Fruit fly (Drosophila melanogaster): ENCODE data around the gene lmgB.
A peak's percentile ranks its signal among the peaks of the same experiment; 100 is the strongest.

The lmgB gene

DNA sequence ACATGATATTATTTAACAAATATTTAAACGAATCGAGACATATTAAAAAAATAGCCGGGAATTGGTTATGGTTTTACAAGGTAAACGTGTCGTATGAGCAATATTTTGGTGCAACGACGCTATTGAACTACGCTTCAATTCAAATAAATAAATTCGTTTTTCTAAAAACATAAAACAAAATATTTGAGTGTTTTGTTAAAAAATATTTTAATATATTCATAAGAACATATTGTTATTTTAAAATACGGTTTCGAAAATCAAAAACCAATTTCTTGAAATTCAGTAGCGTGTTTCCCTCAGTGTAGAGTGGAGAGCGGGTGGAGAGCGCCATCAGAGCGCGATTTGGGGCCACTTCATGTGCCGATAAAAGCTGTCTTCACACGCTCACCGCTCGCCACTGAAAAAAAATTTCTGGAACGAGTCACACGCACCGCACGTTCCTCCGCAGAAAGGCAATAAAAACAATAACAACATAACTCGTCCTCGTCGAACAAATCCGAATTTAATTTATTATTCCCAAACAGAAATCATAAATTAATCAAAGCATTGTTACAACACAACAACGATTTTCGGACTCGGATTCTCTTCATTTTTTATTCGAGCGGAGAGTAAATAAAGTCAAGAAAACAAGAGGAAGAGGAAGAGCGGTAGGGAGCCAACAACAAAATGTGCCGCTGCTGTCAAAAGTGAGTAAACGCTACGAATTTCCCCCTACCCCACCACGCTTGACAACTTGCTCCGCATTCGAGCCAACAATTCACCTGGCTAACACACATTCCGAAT is 7.2 kb upstream of the lmgB start (continued):
- TF ChIP-seq Hr78 (GFP tag; optimal IDR thresholded peaks at IDR 0.05) (peak in 1 of 2 experiments; percentile 74), CG1647 (GFP tag; optimal IDR thresholded peaks at IDR 0.05) (peak; percentile 9), CG15269 (tag; optimal IDR thresholded peaks at IDR 0.05) (peak; percentile 95), sob (GFP tag; IDR thresholded peaks at IDR 0.05) (peak; percentile 56), HLHmδ (GFP tag; optimal IDR thresholded peaks at IDR 0.05) (no peak), CG17328 (GFP tag; IDR thresholded peaks at IDR 0.05) (peak; percentile 48; the same call in 1 of the 2 replicates), CG12071 (GFP tag; optimal IDR thresholded peaks at IDR 0.05) (peak; percentile 6), Sry-δ (GFP tag; optimal IDR thresholded peaks at IDR 0.05) (no peak), vnd (GFP tag; IDR thresholded peaks at IDR 0.05; ENCODE audit: partially characterized antibody) (no peak), Dp (GFP tag; optimal IDR thresholded peaks at IDR 0.05) (no peak), CG2116 (GFP tag; optimal IDR thresholded peaks at IDR 0.05) (peak; percentile 61), Fer2 (tag; optimal IDR thresholded peaks at IDR 0.05) (peak; percentile 81), HLH3B (GFP tag; IDR thresholded peaks at IDR 0.05) (peak; percentile 78), CG7963 (GFP tag; IDR thresholded peaks at IDR 0.05; ENCODE audit: partially characterized antibody) (no peak), CG2712 (tag; optimal IDR thresholded peaks at IDR 0.05) (peak; percentile 95), Asciz (GFP tag; optimal IDR thresholded peaks at IDR 0.05) (peak; percentile 93), CG4360 (GFP tag; IDR thresholded peaks at IDR 0.05) (no peak; the same call in 1 of the 2 replicates), Pdp1 (GFP tag; optimal IDR thresholded peaks at IDR 0.05) (peak; percentile 53 to 62), CG30431 (GFP tag; optimal IDR thresholded peaks at IDR 0.05) (peak; percentile 79), Myb (GFP tag; optimal IDR thresholded peaks at IDR 0.05) (peak; percentile 14), Trl (optimal IDR thresholded peaks at IDR 0.05) (peak; percentile 62 to 67), Trl (GFP tag; optimal IDR thresholded peaks at IDR 0.05) (peak; percentile 32), Ptx1 (GFP tag; IDR thresholded peaks at IDR 0.05) (peak; percentile 83), Dbx (GFP tag; IDR thresholded peaks at IDR 0.05) (peak; percentile 41; the same call in 1 of the 3 replicates), CG6175 (GFP tag; IDR thresholded peaks at IDR 0.05) (peak; percentile 4; the same call in 1 of the 3 replicates), lov (optimal IDR thresholded peaks at IDR 0.05) (no peak), lov (GFP tag; IDR thresholded peaks at IDR 0.05) (peak; percentile 71; the same call in 1 of the 3 replicates), eve (GFP tag; optimal IDR thresholded peaks at IDR 0.05) (peak in 1 of 2 experiments; percentile 96), CG17186 (GFP tag; optimal IDR thresholded peaks at IDR 0.05) (peak; percentile 3), tio (GFP tag; optimal IDR thresholded peaks at IDR 0.05) (peak; percentile 95), D (optimal IDR thresholded peaks at IDR 0.05) (no peak), D (GFP tag; optimal IDR thresholded peaks at IDR 0.05) (peak; percentile 94), gro (GFP tag; optimal IDR thresholded peaks at IDR 0.05) (peak; percentile 8), hbn (GFP tag; IDR thresholded peaks at IDR 0.05; ENCODE audit: partially characterized antibody) (no peak), CG16815 (GFP tag; optimal IDR thresholded peaks at IDR 0.05) (peak; percentile 86), kah (GFP tag; optimal IDR thresholded peaks at IDR 0.05) (peak; percentile 83), pfk (GFP tag; optimal IDR thresholded peaks at IDR 0.05) (no peak), Nf-YA (GFP tag; IDR thresholded peaks at IDR 0.05) (peak; percentile 26; the same call in 1 of the 2 replicates), inv (GFP tag; IDR thresholded peaks at IDR 0.05; ENCODE audit: partially characterized antibody) (no peak), CG7987 (GFP tag; optimal IDR thresholded peaks at IDR 0.05) (peak; percentile 56), CHES-1-like (GFP tag; optimal IDR thresholded peaks at IDR 0.05) (no peak), ci (GFP tag; IDR thresholded peaks at IDR 0.05) (peak; percentile 72), slbo (GFP tag; IDR thresholded peaks at IDR 0.05) (peak; percentile 87), jing (GFP tag; optimal IDR thresholded peaks at IDR 0.05) (peak; percentile 63), stwl (tag; optimal IDR thresholded peaks at IDR 0.05) (peak; percentile 1), Gug (GFP tag; IDR thresholded peaks at IDR 0.05) (peak; percentile 50; the same call in 1 of the 4 replicates), dysf (GFP tag; IDR thresholded peaks at IDR 0.05) (peak; percentile 91), pros (GFP tag; optimal IDR thresholded peaks at IDR 0.05) (peak; percentile 19), CG1832 (GFP tag; optimal IDR thresholded peaks at IDR 0.05) (no peak)
